Worm (Caenorhabditis elegans) whole organism, L2 larva: ENCODE measurements around the gene F08F8.6.
A peak's percentile ranks its signal among the peaks of the same experiment; 100 is the strongest.

Experiments
- C34F6.9 ChIP-seq: fragments of 150-350 bp; optimal IDR thresholded peaks from 2 replicates; lab custom pipeline; 2014; ENCODE audit warnings: missing biosample characterization, missing genetic modification characterization
- R02D3.7 ChIP-seq: fragments of 150-350 bp; optimal IDR thresholded peaks from 2 replicates; lab custom pipeline; 2014; ENCODE audit warnings: missing biosample characterization, missing genetic modification characterization
- ZK546.5 ChIP-seq: sonication (generic microtip); optimal IDR thresholded peaks from 2 replicates; lab custom pipeline; 2017; ENCODE audit warnings: missing biosample characterization, missing genetic modification characterization
- ama-1 ChIP-seq: fragments of 150-350 bp; optimal IDR thresholded peaks from 2 replicates; lab custom pipeline; 2018; ENCODE audit warnings: inconsistent platforms
- ceh-16 ChIP-seq: fragments of 150-350 bp; optimal IDR thresholded peaks from 2 replicates; lab custom pipeline; 2014; ENCODE audit warnings: missing biosample characterization, missing genetic modification characterization
- ceh-82 ChIP-seq: fragments of 150-350 bp; optimal IDR thresholded peaks from 2 replicates; lab custom pipeline; 2014; ENCODE audit warnings: missing biosample characterization, missing genetic modification characterization
- dmd-4 ChIP-seq: sonication (generic microtip); optimal IDR thresholded peaks from 2 replicates; lab custom pipeline; 2017; ENCODE audit warnings: missing biosample characterization, missing genetic modification characterization
- elt-1 ChIP-seq: fragments of 150-350 bp; optimal IDR thresholded peaks from 2 replicates; lab custom pipeline; 2014; ENCODE audit warnings: missing biosample characterization, missing genetic modification characterization
- fos-1 ChIP-seq: fragments of 150-350 bp; optimal IDR thresholded peaks from 2 replicates; lab custom pipeline; 2014; ENCODE audit warnings: missing biosample characterization, missing genetic modification characterization
- gmeb-1 ChIP-seq: fragments of 150-350 bp; optimal IDR thresholded peaks from 2 replicates; lab custom pipeline; 2014; ENCODE audit warnings: missing biosample characterization, missing genetic modification characterization
- lin-13 ChIP-seq: fragments of 150-350 bp; optimal IDR thresholded peaks from 2 replicates; lab custom pipeline; 2014; ENCODE audit warnings: missing biosample characterization, missing genetic modification reagents, missing genetic modification characterization
- lin-39 ChIP-seq: fragments of 150-350 bp; optimal IDR thresholded peaks from 2 replicates; lab custom pipeline; 2014; ENCODE audit warnings: missing biosample characterization, missing genetic modification reagents, missing genetic modification characterization
- lsy-2 ChIP-seq, 2 experiments: fragments of 150-350 bp in 1 of 2; sonication (generic microtip) in 1 of 2; optimal IDR thresholded peaks; 2 replicates each; lab custom pipeline; 2014 to 2017; ENCODE audit warnings: missing biosample characterization in 2 of 2, missing genetic modification characterization in 2 of 2
- mab-5 ChIP-seq: fragments of 150-350 bp; optimal IDR thresholded peaks from 2 replicates; lab custom pipeline; 2014; ENCODE audit warnings: missing biosample characterization, missing genetic modification characterization
- mbf-1 ChIP-seq: sonication (generic microtip); optimal IDR thresholded peaks from 2 replicates; lab custom pipeline; 2017; ENCODE audit warnings: missing biosample characterization, missing genetic modification characterization
- mdl-1 ChIP-seq, 2 experiments: fragments of 150-350 bp in 1 of 2; sonication (generic microtip) in 1 of 2; optimal IDR thresholded peaks; 2 replicates each; lab custom pipeline; 2017; ENCODE audit warnings: missing biosample characterization in 2 of 2, missing genetic modification characterization in 2 of 2
- nhr-10 ChIP-seq: sonication (generic microtip); optimal IDR thresholded peaks from 2 replicates; lab custom pipeline; 2017; ENCODE audit warnings: missing biosample characterization, missing genetic modification characterization
- nhr-12 ChIP-seq: fragments of 150-350 bp; optimal IDR thresholded peaks from 2 replicates; lab custom pipeline; 2014; ENCODE audit warnings: missing biosample characterization, missing genetic modification characterization
- nhr-129 ChIP-seq: fragments of 150-350 bp; optimal IDR thresholded peaks from 2 replicates; lab custom pipeline; 2014; ENCODE audit warnings: missing biosample characterization, missing genetic modification characterization
- nhr-237 ChIP-seq: fragments of 150-350 bp; optimal IDR thresholded peaks from 2 replicates; lab custom pipeline; 2014; ENCODE audit warnings: missing biosample characterization, missing genetic modification characterization
- nhr-25 ChIP-seq: fragments of 150-350 bp; sonication (generic microtip); optimal IDR thresholded peaks from 3 replicates; lab custom pipeline; 2014; ENCODE audit warnings: missing biosample characterization, missing genetic modification characterization
- nhr-6 ChIP-seq: fragments of 150-350 bp; optimal IDR thresholded peaks from 2 replicates; lab custom pipeline; 2014; ENCODE audit warnings: missing biosample characterization, missing genetic modification characterization
- nhr-77 ChIP-seq: fragments of 150-350 bp; optimal IDR thresholded peaks from 2 replicates; lab custom pipeline; 2014; ENCODE audit warnings: missing biosample characterization, missing genetic modification characterization
- sem-4 ChIP-seq: fragments of 150-350 bp; optimal IDR thresholded peaks from 2 replicates; lab custom pipeline; 2014; ENCODE audit warnings: missing biosample characterization, missing genetic modification reagents, missing genetic modification characterization
- skn-1 ChIP-seq: sonication (generic microtip); optimal IDR thresholded peaks from 2 replicates; lab custom pipeline; 2017; ENCODE audit warnings: missing biosample characterization, missing genetic modification characterization
- sma-3 ChIP-seq: sonication (generic microtip); optimal IDR thresholded peaks from 2 replicates; lab custom pipeline; 2016; ENCODE audit warnings: missing genetic modification reagents, missing genetic modification characterization, missing compliant biosample characterization
- sma-9 ChIP-seq, 2 experiments: fragments of 150-350 bp in 1 of 2; sonication (generic microtip) in 1 of 2; optimal IDR thresholded peaks; 2 replicates each; lab custom pipeline; 2014 to 2016; ENCODE audit warnings: missing genetic modification characterization in 2 of 2, mild to moderate bottlenecking in 1 of 2, missing biosample characterization in 1 of 2, missing compliant biosample characterization in 1 of 2, missing genetic modification reagents in 1 of 2, moderate library complexity in 1 of 2
- unc-39 ChIP-seq: fragments of 150-350 bp; optimal IDR thresholded peaks from 2 replicates; lab custom pipeline; 2014; ENCODE audit warnings: missing biosample characterization, missing genetic modification characterization
- unc-55 ChIP-seq: fragments of 150-350 bp; sonication (generic microtip); optimal IDR thresholded peaks from 3 replicates; lab custom pipeline; 2014; ENCODE audit warnings: missing biosample characterization, missing genetic modification reagents, missing genetic modification characterization
- zag-1 ChIP-seq: fragments of 150-350 bp; optimal IDR thresholded peaks from 2 replicates; lab custom pipeline; 2014; ENCODE audit warnings: missing biosample characterization, missing genetic modification characterization
- ztf-1 ChIP-seq: fragments of 200-800 bp; sonication (Bioruptor generic); conservative IDR thresholded peaks from 2 replicates; pipeline ENCODE4 v1.3.6; 2022; ENCODE audit warnings: missing genetic modification characterization, missing compliant biosample characterization
- ztf-4 ChIP-seq: fragments of 150-350 bp; optimal IDR thresholded peaks from 2 replicates; lab custom pipeline; 2014; ENCODE audit warnings: missing biosample characterization, missing genetic modification characterization

The F08F8.6 gene

DNA sequence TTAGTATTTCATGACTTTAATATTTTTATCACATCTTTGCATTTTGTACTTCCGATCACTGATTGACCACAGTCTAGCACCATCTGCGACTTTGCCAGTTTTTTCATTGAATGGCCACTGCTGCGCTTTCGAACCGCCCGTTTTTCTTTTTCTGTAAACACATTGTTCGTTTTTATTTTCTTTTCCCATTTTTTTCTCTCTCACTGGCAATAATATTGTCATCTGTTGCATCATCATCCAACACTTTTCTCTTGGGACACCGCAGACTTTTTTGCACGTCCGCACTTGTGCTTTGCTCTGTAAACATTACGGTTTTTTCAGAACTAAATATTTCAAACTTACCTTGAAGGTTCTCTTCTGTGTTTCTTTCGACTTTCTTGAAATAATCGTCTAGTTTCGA, 15.1 kb downstream of the F08F8.6 start:
- TF ChIP-seq sem-4 (no peak), nhr-129 (tag; lab: Kevin White, UChicago) (peak; percentile 96)

DNA sequence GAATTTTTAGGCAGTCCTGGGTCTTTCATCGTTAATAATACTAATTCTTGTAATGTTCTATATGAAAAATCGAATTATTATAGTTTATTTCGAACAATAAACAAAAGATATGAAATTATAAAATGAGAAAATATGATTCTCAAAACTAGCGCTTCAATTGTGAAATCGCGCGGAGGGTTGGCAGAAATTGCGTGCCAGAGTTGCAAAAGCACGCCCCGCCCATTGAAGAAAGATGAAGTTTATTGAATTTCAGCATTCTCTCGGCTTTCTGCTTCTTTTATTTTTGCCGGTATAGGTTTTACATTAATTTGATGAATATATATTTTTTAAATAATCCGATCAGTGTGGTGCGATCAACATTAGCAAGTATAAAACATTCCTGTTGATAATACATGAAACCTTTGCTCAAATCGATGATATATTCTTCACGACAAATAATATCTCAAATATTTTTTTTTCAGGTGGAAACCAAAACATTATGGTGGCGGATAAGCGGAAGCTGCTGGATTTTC, 15.6 kb downstream of the F08F8.6 start, which contains the start of the genes eco-1 and hmgr-1:
Gene eco-1 (minus strand): TSS at position 59 of the 512 bp plus-strand sequence.
Gene hmgr-1 (plus strand): TSS at position 462 of the 512 bp plus-strand sequence.
- no peak for TF ChIP-seq ama-1 (lab: Kevin White, UChicago)
- no peak for TF ChIP-seq fos-1
- TF ChIP-seq ztf-1 = no peak
- peak; percentile 46 for TF ChIP-seq C34F6.9
- peak; percentile 54 for TF ChIP-seq sma-9 (GFP tag; optimal IDR thresholded peaks at IDR 0.05; lab: Kevin White, UChicago)
- TF ChIP-seq sma-9 (tag; optimal IDR thresholded peaks at IDR 0.05; lab: Kevin White, UChicago) = no peak
- peak; percentile 70 for TF ChIP-seq gmeb-1 (tag; lab: Kevin White, UChicago)
- TF ChIP-seq nhr-12 (tag; lab: Kevin White, UChicago) = no peak
- TF ChIP-seq unc-55 (GFP tag; lab: Kevin White, UChicago) = peak; percentile 60
- peak; percentile 31 to 64 for TF ChIP-seq lsy-2 (tag; optimal IDR thresholded peaks at IDR 0.05; lab: Kevin White, UChicago)
- no peak for TF ChIP-seq sma-3 (GFP tag; lab: Kevin White, UChicago)
- no peak for TF ChIP-seq nhr-25 (tag; lab: Kevin White, UChicago)

DNA sequence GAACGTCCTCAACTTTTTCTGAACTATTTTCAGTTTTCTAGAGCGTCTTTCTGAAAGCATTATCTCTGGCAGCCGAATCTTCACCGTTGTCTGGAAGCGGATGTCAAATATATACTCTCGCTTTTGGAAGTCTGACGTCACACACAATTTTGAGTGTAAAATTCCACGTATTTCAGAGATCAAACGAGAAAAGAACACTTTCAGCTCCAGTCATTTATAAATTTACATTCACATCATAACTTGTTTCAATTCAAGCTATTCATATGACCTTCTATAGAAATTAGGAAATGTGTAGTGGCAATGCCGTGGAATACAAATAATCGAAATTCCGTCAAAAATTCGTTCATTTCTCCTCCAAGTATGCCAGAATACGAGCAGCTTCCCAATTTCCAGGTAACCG, 22.1 kb downstream of the F08F8.6 start, which contains the start of gene F08F8.11:
Gene F08F8.11 (plus strand): TSS at position 301 of the 400 bp plus-strand sequence.
- TF ChIP-seq dmd-4 (tag; lab: Kevin White, UChicago) (no peak), gmeb-1 (tag; lab: Kevin White, UChicago) (no peak), lsy-2 (tag; optimal IDR thresholded peaks at IDR 0.05; lab: Kevin White, UChicago) (no peak), nhr-237 (tag; lab: Kevin White, UChicago) (no peak), mdl-1 (tag; optimal IDR thresholded peaks at IDR 0.05; lab: Kevin White, UChicago) (no peak), elt-1 (tag; lab: Kevin White, UChicago) (no peak), nhr-10 (no peak), skn-1 (no peak), mab-5 (tag; lab: Kevin White, UChicago) (no peak), ama-1 (lab: Kevin White, UChicago) (no peak), sma-9 (GFP tag; optimal IDR thresholded peaks at IDR 0.05; lab: Kevin White, UChicago) (no peak), sma-9 (tag; optimal IDR thresholded peaks at IDR 0.05; lab: Kevin White, UChicago) (no peak), ceh-82 (tag; lab: Kevin White, UChicago) (no peak), mbf-1 (tag; lab: Kevin White, UChicago) (no peak), ZK546.5 (no peak)

DNA sequence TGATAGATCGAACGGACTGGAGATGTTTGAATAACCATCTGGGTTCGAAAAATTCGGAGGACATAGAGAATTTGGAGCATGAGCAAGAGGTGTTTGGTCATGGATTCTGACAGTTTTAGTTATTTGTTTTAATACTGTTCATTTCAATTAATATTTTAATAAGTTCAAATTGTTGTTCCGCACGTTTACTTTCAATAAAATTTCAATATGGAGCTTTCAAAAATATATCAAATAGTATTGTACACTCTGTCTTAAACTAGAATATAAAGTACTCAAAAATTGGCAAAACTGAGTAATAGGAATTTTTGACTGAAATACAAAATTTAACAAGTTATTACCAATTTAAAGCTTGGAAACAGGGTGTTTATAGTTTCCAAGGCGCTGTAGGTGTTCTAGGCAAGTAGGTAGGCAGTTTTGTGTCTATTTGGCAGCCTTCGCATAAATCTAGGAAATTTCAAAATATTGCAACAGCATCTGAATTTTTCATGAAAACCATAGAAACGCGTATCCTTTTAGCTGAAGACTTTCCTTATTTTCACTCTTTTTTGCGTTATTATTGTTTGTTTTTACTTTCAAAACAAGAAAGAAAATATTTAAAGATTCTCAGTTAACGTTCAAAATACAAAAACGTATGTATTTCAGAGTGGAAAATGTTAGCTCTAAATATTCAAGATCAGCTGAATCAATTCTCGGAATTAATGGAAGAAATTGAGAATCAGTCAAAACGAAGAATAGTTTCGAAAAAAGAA, 23.7 kb downstream of the F08F8.6 start, which contains the start of the genes T20B12.5 and T20B12.4:
Gene T20B12.5 (minus strand): TSS at position 101 of the 749 bp plus-strand sequence.
Gene T20B12.4 (plus strand): TSS at position 699 of the 749 bp plus-strand sequence.
- TF ChIP-seq ceh-16 (tag; lab: Kevin White, UChicago) (no peak), nhr-129 (tag; lab: Kevin White, UChicago) (no peak), lin-13 (GFP tag; lab: Kevin White, UChicago) (no peak), zag-1 (tag; lab: Kevin White, UChicago) (no peak), R02D3.7 (tag; lab: Kevin White, UChicago) (no peak), mab-5 (tag; lab: Kevin White, UChicago) (no peak), sem-4 (no peak), lin-39 (tag; lab: Kevin White, UChicago) (no peak), ztf-4 (tag; lab: Kevin White, UChicago) (no peak), unc-39 (tag; lab: Kevin White, UChicago) (no peak), nhr-77 (tag; lab: Kevin White, UChicago) (no peak), gmeb-1 (tag; lab: Kevin White, UChicago) (no peak), nhr-6 (tag; lab: Kevin White, UChicago) (no peak)
